Worm (Caenorhabditis elegans) whole organism, early embryonic: ENCODE measurements around the gene F19B2.5.

ENCODE experiments used
- B0310.2 ChIP-seq: sonication (generic microtip); optimal IDR thresholded peaks from 2 replicates; lab custom pipeline; 2016; ENCODE audit warnings: mild to moderate bottlenecking, missing genetic modification characterization, missing compliant biosample characterization
- F13C5.2 ChIP-seq: sonication (generic microtip); optimal IDR thresholded peaks from 2 replicates; lab custom pipeline; 2017; ENCODE audit warnings: mild to moderate bottlenecking, missing genetic modification characterization, inconsistent platforms, missing compliant biosample characterization
- aly-1 ChIP-seq: sonication (generic microtip); optimal IDR thresholded peaks from 2 replicates; lab custom pipeline; 2016; ENCODE audit warnings: missing genetic modification characterization, missing compliant biosample characterization
- ama-1 ChIP-seq: fragments of 150-350 bp; optimal IDR thresholded peaks from 2 replicates; lab custom pipeline; 2014
- ceh-13 ChIP-seq: fragments of 200-800 bp; sonication (Bioruptor generic); optimal IDR thresholded peaks from 2 replicates; lab custom pipeline; 2018; ENCODE audit warnings: mild to moderate bottlenecking, missing genetic modification characterization, missing compliant biosample characterization
- ceh-36 ChIP-seq: sonication (generic microtip); optimal IDR thresholded peaks from 2 replicates; lab custom pipeline; 2016; ENCODE audit warnings: missing genetic modification characterization, inconsistent platforms, missing compliant biosample characterization
- ets-7 ChIP-seq: sonication (generic microtip); optimal IDR thresholded peaks from 2 replicates; lab custom pipeline; 2016; ENCODE audit warnings: missing genotype, missing genetic modification characterization, missing compliant biosample characterization
- flt-1 ChIP-seq: fragments of 200-800 bp; sonication (Bioruptor generic); IDR thresholded peaks from 2 replicates; pipeline ENCODE4 v1.3.6; 2022; ENCODE audit warnings: missing genetic modification characterization, missing compliant biosample characterization
- hmbx-1 ChIP-seq: sonication (generic microtip); optimal IDR thresholded peaks from 2 replicates; lab custom pipeline; 2016; ENCODE audit warnings: mild to moderate bottlenecking, missing genetic modification characterization, missing compliant biosample characterization
- hmg-4 ChIP-seq: fragments of 200-800 bp; sonication (Bioruptor generic); optimal IDR thresholded peaks from 2 replicates; lab custom pipeline; 2018; ENCODE audit warnings: mild to moderate bottlenecking, missing genetic modification characterization, missing compliant biosample characterization
- hnd-1 ChIP-seq: sonication (generic microtip); optimal IDR thresholded peaks from 2 replicates; lab custom pipeline; 2016; ENCODE audit warnings: missing genetic modification characterization, missing compliant biosample characterization
- pes-1 ChIP-seq: fragments of 200-800 bp; sonication (Bioruptor generic); IDR thresholded peaks from 2 replicates; pipeline ENCODE4 v1.3.6; 2022; ENCODE audit warnings: missing genetic modification reagents, missing genetic modification characterization, missing compliant biosample characterization
- scrt-1 ChIP-seq: fragments of 200-800 bp; sonication (Bioruptor generic); IDR thresholded peaks from 2 replicates; pipeline ENCODE4 v1.3.6; 2022; ENCODE audit warnings: missing genetic modification characterization, missing compliant biosample characterization
- sea-1 ChIP-seq: fragments of 200-800 bp; sonication (Bioruptor generic); conservative IDR thresholded peaks from 2 replicates; pipeline ENCODE4 v1.3.6; 2022; ENCODE audit warnings: missing genetic modification characterization, missing compliant biosample characterization
- tbx-11 ChIP-seq: fragments of 200-800 bp; sonication (Bioruptor generic); IDR thresholded peaks from 2 replicates; pipeline ENCODE4 v1.3.6; 2022; ENCODE audit warnings: missing genetic modification characterization, missing compliant biosample characterization
- tbx-37 ChIP-seq: fragments of 200-800 bp; sonication (Bioruptor generic); conservative IDR thresholded peaks from 2 replicates; pipeline ENCODE4 v1.3.6; 2022; ENCODE audit warnings: missing genetic modification reagents, missing genetic modification characterization, missing compliant biosample characterization
- tra-4 ChIP-seq: sonication (generic microtip); optimal IDR thresholded peaks from 2 replicates; lab custom pipeline; 2017; ENCODE audit warnings: missing genetic modification characterization, missing compliant biosample characterization

The F19B2.5 gene

ce11 chrV:20147662-20148245 lies 16.2 kb downstream of the F19B2.5 start, which contains the start of gene Y113G7A.13:
Gene Y113G7A.13 (plus strand): TSS chrV:20148195.
- TF ChIP-seq sea-1 (GFP tag; lab: Robert Waterston, UW) (no peak), F13C5.2 (tag; lab: Kevin White, UChicago) (no peak), ceh-13 (GFP tag; lab: Kevin White, UChicago) (no peak), B0310.2 (no peak), ceh-36 (tag; lab: Kevin White, UChicago) (no peak), ets-7 (no peak)

DNA sequence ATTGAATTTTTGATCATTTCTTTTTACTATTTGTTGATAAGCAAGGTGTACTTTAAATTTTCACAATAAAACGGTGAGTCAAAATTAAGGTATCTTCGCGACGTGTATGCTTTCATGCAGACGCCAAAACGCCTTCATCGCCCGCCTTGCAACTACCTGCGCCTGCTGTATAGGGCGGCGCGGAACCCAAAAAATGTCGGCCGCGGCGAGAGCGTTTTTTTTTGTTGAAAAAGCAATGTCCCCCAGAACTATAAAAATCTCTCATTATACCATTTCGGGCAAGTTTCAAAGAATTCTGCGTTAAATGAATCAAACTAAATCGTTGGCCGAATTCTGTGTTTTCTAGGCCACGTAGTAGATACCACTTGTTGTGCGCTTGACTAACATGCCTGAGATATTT lies 20.3 kb downstream of the F19B2.5 start:
- TF ChIP-seq flt-1 (GFP tag; lab: Robert Waterston, UW), result no peak
- no peak for TF ChIP-seq tbx-37
- no peak for TF ChIP-seq ceh-36 (tag; lab: Kevin White, UChicago)
- TF ChIP-seq hmbx-1 (tag; lab: Kevin White, UChicago), result no peak
- no peak for TF ChIP-seq hnd-1 (tag; lab: Kevin White, UChicago)
- no peak for TF ChIP-seq ets-7
- no peak for TF ChIP-seq pes-1
- TF ChIP-seq scrt-1 (GFP tag; lab: Robert Waterston, UW), result no peak
- no peak for TF ChIP-seq aly-1 (tag; lab: Kevin White, UChicago)
- no peak for TF ChIP-seq sea-1 (GFP tag; lab: Robert Waterston, UW)
- no peak for TF ChIP-seq hmg-4 (GFP tag; lab: Kevin White, UChicago)
- no peak for TF ChIP-seq F13C5.2 (tag; lab: Kevin White, UChicago)

DNA sequence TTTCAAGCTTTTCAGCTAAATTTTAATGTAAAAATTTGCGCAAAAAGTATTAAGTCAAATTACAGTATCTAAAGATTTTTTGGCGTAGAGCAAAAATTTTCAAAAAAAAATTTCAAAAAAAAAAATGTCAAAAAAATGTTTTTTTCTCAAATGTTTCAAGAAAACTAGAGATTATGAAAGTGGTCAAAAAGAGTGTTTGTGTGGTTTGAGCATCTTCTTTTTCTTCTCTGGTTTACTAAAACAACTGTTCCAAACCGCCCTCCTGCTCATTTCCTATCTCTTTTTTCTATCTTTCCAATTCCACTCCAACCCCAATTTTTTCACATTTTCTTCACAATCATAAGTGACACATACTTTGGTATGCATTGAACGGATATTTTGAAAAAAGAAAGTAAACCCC lies 21.7 kb downstream of the F19B2.5 start, which contains the start of gene Y113G7A.12:
Gene Y113G7A.12 (plus strand): TSS at position 301 of the 400 bp plus-strand sequence.
- no peak for TF ChIP-seq ets-7
- no peak for TF ChIP-seq scrt-1 (GFP tag; lab: Robert Waterston, UW)
- no peak for TF ChIP-seq pes-1
- TF ChIP-seq ama-1, result no peak
- TF ChIP-seq F13C5.2 (tag; lab: Kevin White, UChicago), result no peak
- no peak for TF ChIP-seq hnd-1 (tag; lab: Kevin White, UChicago)
- no peak for TF ChIP-seq ceh-13 (GFP tag; lab: Kevin White, UChicago)
- TF ChIP-seq flt-1 (GFP tag; lab: Robert Waterston, UW), result no peak
- TF ChIP-seq hmg-4 (GFP tag; lab: Kevin White, UChicago), result no peak
- TF ChIP-seq tbx-11 (GFP tag; lab: Robert Waterston, UW), result no peak
- no peak for TF ChIP-seq ceh-36 (tag; lab: Kevin White, UChicago)

DNA sequence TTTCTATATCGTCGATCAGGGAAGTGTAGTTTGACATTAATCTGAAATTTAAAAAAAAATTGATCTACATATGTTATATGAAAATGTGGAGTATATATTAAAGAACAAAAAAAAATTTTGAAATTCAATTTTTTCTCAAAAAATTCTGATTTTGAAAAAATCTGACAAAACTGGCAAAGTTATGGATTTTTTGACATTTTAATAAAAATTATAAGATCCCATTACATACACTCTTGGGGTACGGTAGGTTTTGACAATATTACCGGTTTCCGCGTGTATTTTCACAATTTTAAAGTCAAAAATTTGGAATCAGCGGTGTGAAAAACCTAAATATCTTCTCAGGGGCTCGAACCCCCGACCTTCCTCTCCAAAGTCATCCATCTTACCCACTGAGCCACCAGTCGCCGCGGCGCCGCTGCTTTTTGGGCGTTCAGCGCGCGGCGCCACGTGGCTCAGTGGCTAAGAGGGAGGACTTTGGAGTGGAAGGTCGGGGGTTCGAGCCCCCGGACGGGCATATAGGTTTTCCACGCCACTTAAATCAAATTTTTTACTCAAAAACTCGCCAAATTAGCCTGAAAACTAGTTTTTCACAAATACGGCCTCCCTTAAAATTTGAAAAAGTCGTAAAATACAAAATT lies 25.4 kb downstream of the F19B2.5 start, which contains the start of gene Y113G7A.14:
Gene Y113G7A.14 (minus strand): TSS at position 51 of the 638 bp plus-strand sequence.
- TF ChIP-seq pes-1 (no peak), F13C5.2 (tag; lab: Kevin White, UChicago) (no peak), ama-1 (no peak), aly-1 (tag; lab: Kevin White, UChicago) (no peak), flt-1 (GFP tag; lab: Robert Waterston, UW) (no peak), hmbx-1 (tag; lab: Kevin White, UChicago) (no peak), scrt-1 (GFP tag; lab: Robert Waterston, UW) (no peak)

DNA sequence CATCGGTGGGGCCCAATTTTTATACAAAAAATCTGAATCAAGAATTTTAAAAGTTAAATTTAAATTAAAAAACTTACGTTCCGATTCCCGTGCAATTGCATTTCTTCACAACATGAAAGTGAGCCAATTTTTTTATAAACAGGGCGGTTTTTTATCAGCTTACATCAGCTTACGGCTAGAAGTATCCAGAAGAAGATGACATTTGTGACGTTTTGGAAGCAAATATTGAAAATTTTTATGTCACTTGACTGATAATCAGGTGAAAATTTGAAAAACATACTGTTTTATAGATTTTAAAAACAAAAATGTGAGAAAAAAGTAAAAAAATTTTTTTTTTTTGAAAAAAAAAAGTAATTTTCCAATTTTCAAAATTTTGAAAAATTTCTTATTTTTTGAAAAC lies 28.7 kb downstream of the F19B2.5 start, which contains the start of gene Y113G7A.22:
Gene Y113G7A.22 (minus strand): TSS at position 101 of the 400 bp plus-strand sequence.
- TF ChIP-seq pes-1 (no peak), tra-4 (tag; lab: Kevin White, UChicago) (no peak), scrt-1 (GFP tag; lab: Robert Waterston, UW) (no peak), hnd-1 (tag; lab: Kevin White, UChicago) (no peak), ceh-36 (tag; lab: Kevin White, UChicago) (no peak), tbx-11 (GFP tag; lab: Robert Waterston, UW) (no peak), hmbx-1 (tag; lab: Kevin White, UChicago) (no peak), sea-1 (GFP tag; lab: Robert Waterston, UW) (no peak), aly-1 (tag; lab: Kevin White, UChicago) (no peak), tbx-37 (no peak), flt-1 (GFP tag; lab: Robert Waterston, UW) (no peak), hmg-4 (GFP tag; lab: Kevin White, UChicago) (no peak)

ce11 chrV:20134797-20135196 lies 29.2 kb downstream of the F19B2.5 start:
- no peak for TF ChIP-seq tbx-37
- TF ChIP-seq ama-1, result no peak
- TF ChIP-seq hnd-1 (tag; lab: Kevin White, UChicago), result no peak
- no peak for TF ChIP-seq B0310.2
- no peak for TF ChIP-seq sea-1 (GFP tag; lab: Robert Waterston, UW)
- TF ChIP-seq pes-1, result no peak
- TF ChIP-seq aly-1 (tag; lab: Kevin White, UChicago), result no peak
- no peak for TF ChIP-seq hmg-4 (GFP tag; lab: Kevin White, UChicago)
- TF ChIP-seq F13C5.2 (tag; lab: Kevin White, UChicago), result no peak
- TF ChIP-seq flt-1 (GFP tag; lab: Robert Waterston, UW), result no peak
- no peak for TF ChIP-seq scrt-1 (GFP tag; lab: Robert Waterston, UW)
- no peak for TF ChIP-seq ets-7
- TF ChIP-seq tbx-11 (GFP tag; lab: Robert Waterston, UW), result no peak
- no peak for TF ChIP-seq ceh-13 (GFP tag; lab: Kevin White, UChicago)

DNA sequence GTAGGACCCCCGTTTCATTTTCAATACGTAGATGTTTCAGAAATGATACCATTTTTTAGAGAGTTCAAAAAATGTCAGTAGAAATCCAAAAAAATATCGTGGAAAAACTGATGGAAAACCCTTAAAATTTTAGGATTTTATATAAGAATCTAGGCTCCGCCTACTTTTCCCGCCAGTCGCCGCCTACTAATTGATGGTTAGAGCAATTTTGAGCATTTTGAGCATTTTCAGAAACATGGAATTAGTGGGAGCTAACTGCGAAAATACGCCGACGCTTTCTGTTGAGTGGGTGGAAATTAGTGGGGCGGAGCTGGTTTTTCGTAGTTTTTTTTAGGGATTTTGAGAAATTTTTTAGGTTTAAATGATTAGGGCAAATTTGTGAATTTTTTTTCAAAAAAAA lies 30.8 kb downstream of the F19B2.5 start, which contains the start of gene ssu-1:
Gene ssu-1 (minus strand): TSS at position 101 of the 400 bp plus-strand sequence.
- TF ChIP-seq tra-4 (tag; lab: Kevin White, UChicago), result no peak
- no peak for TF ChIP-seq B0310.2
- TF ChIP-seq ceh-13 (GFP tag; lab: Kevin White, UChicago), result no peak
